Fruit fly (Drosophila melanogaster) whole organism, pupa: ENCODE data around the gene Nha2.

Experiments used
- CG10348 ChIP-seq: fragments of 200-800 bp; sonication (Bioruptor generic); IDR thresholded peaks from 2 replicates; pipeline ENCODE4 v1.3.6; 2022; ENCODE audit warnings: missing biosample characterization, missing genetic modification characterization
- CG13204 ChIP-seq: fragments of 200-800 bp; sonication (Bioruptor generic); optimal IDR thresholded peaks from 2 replicates; lab custom pipeline; 2018; ENCODE audit warnings: missing biosample characterization, mild to moderate bottlenecking, missing genetic modification characterization, moderate library complexity
- CG15710 ChIP-seq: fragments of 200-800 bp; sonication (Bioruptor generic); optimal IDR thresholded peaks from 2 replicates; lab custom pipeline; 2018; ENCODE audit warnings: missing biosample characterization, mild to moderate bottlenecking, missing genetic modification characterization, moderate library complexity
- CG4496 ChIP-seq: fragments of 200-800 bp; sonication (Bioruptor generic); IDR thresholded peaks from 3 replicates; pipeline ENCODE4 v1.3.6; 2022; ENCODE audit warnings: missing biosample characterization, missing genetic modification characterization
- CG8159 ChIP-seq: fragments of 200-800 bp; sonication (Bioruptor generic); optimal IDR thresholded peaks from 3 replicates; lab custom pipeline; 2018; ENCODE audit warnings: missing biosample characterization, mild to moderate bottlenecking, missing genetic modification characterization, moderate library complexity
- EcR ChIP-seq: fragments of 200-800 bp; sonication (Bioruptor generic); optimal IDR thresholded peaks from 3 replicates; lab custom pipeline; 2019; ENCODE audit warnings: missing biosample characterization, missing genetic modification characterization, mild to moderate bottlenecking, moderate library complexity, missing genetic modification reagents
- Pif1A ChIP-seq: fragments of 200-800 bp; sonication (Bioruptor generic); optimal IDR thresholded peaks from 3 replicates; lab custom pipeline; 2016; ENCODE audit warnings: missing biosample characterization, missing genetic modification characterization
- Pif1B ChIP-seq: fragments of 200-800 bp; sonication (Bioruptor generic); optimal IDR thresholded peaks from 3 replicates; lab custom pipeline; 2016; ENCODE audit warnings: missing biosample characterization, missing genetic modification characterization
- Snoo ChIP-seq: fragments of 200-800 bp; sonication (Bioruptor generic); optimal IDR thresholded peaks from 3 replicates; lab custom pipeline; 2017; ENCODE audit warnings: missing biosample characterization, mild to moderate bottlenecking, missing genetic modification characterization, inconsistent platforms
- fd96Ca ChIP-seq: fragments of 200-800 bp; sonication (Bioruptor generic); IDR thresholded peaks from 3 replicates; pipeline ENCODE4 v1.3.6; 2022; ENCODE audit warnings: missing biosample characterization, missing genetic modification characterization
- gl ChIP-seq: fragments of 200-800 bp; sonication (Bioruptor generic); optimal IDR thresholded peaks from 2 replicates; lab custom pipeline; 2018; ENCODE audit warnings: missing biosample characterization, mild to moderate bottlenecking, missing genetic modification characterization
- rn ChIP-seq: fragments of 200-800 bp; sonication (Bioruptor generic); IDR thresholded peaks from 2 replicates; pipeline ENCODE4 v1.3.6; 2022; ENCODE audit warnings: missing biosample characterization, missing genetic modification characterization

DNA sequence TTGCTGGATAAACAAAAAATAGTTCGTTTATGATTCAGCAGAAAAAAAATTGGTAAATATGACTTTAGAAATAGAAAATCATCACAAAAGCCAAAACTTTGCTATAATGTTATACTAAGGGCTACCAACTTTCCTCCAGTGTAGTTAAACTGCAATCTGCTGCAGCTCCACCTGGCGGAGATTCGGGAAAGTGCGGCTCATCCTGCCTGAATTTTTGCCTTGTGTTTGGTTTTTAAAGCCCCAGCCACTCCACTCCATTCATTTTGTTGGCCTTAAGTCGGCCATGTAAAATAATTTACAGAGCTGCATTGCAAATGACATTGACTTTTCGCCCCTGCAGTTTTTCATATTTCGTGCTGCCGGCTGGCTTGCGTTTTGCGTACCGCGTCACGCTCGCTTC, 33.1 kb downstream of the Nha2 start:
- TF ChIP-seq gl (tag; lab: Kevin White, UChicago), result no peak
- no peak for TF ChIP-seq CG4496 (GFP tag; lab: Robert Waterston, UW)
- no peak for TF ChIP-seq Pif1A (GFP tag; lab: Kevin White, UChicago)
- no peak for TF ChIP-seq fd96Ca (GFP tag; lab: Robert Waterston, UW)
- no peak for TF ChIP-seq Pif1B (GFP tag; lab: Kevin White, UChicago)
- TF ChIP-seq CG8159 (tag; lab: Kevin White, UChicago), result peak; percentile 21
- TF ChIP-seq EcR (GFP tag; lab: Kevin White, UChicago), result no peak
- no peak for TF ChIP-seq Snoo (tag; lab: Kevin White, UChicago)
- TF ChIP-seq CG10348 (GFP tag; lab: Robert Waterston, UW), result no peak
- no peak for TF ChIP-seq rn (GFP tag; lab: Robert Waterston, UW)
- no peak for TF ChIP-seq CG13204
- TF ChIP-seq CG15710 (tag; lab: Kevin White, UChicago), result no peak
